Fruit fly (Drosophila melanogaster): ENCODE measurements around the gene CG8031.

DNA sequence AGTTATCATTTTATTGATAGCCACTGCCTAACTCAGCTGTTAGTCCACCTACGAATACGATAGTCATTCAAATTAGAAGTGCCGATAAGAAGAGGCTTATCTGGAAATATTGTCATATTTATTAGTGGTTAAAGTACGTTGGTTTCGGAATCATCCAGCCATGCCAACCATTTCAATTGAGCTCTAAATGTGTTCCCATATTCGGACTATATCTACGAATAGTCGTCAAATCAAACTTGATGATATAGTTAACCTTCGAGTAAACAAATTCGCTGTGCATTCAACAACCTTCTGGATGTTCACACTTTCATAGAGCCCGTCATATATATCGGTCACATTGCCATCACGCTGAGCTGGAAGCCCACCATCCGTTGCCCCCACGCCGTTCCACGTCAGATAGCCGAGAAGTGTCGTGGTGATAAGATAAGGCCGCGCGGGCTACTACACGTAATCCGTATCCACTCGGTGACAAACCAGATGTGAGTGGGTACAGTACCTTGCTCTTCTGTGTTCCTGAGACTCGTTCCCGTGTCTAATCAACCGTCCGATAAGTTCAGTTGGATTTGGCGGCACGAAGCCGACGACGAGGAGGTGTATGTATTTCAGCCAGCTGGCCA is 7.3 kb upstream of the CG8031 start:
- TF ChIP-seq psq (optimal IDR thresholded peaks at IDR 0.05), result no peak
- TF ChIP-seq usp (GFP tag; optimal IDR thresholded peaks at IDR 0.05), result no peak
- no peak for TF ChIP-seq pan (optimal IDR thresholded peaks at IDR 0.05)
- TF ChIP-seq Dll (optimal IDR thresholded peaks at IDR 0.05), result no peak
- TF ChIP-seq CG8478 (optimal IDR thresholded peaks at IDR 0.05), result no peak
- TF ChIP-seq EcR (GFP tag; optimal IDR thresholded peaks at IDR 0.05), result no peak
